Fruit fly (Drosophila melanogaster) whole organism, embryonic: ENCODE measurements around the gene Sfp79B.
A peak's percentile ranks its signal among the peaks of the same experiment; 100 is the strongest.

Source experiments
- BEAF-32 ChIP-seq: fragments of 200-800 bp; sonication (Bioruptor generic); optimal IDR thresholded peaks from 3 replicates; lab custom pipeline; 2017; ENCODE audit warnings: missing biosample characterization, missing genetic modification characterization, mild to moderate bottlenecking, moderate library complexity, missing genetic modification reagents
- CG10321 ChIP-seq: fragments of 200-800 bp; sonication (Bioruptor generic); IDR thresholded peaks from 2 replicates; pipeline ENCODE4 v1.3.6; 2022; ENCODE audit warnings: missing biosample characterization, missing genetic modification characterization
- CG10366 ChIP-seq: fragments of 200-800 bp; sonication (Bioruptor generic); IDR thresholded peaks from 2 replicates; pipeline ENCODE4 v1.3.6; 2022; ENCODE audit warnings: missing biosample characterization, missing genetic modification characterization
- CG11247 ChIP-seq: fragments of 200-800 bp; sonication (Bioruptor generic); IDR thresholded peaks from 2 replicates; pipeline ENCODE4 v1.3.6; 2022; ENCODE audit warnings: missing biosample characterization, missing genetic modification characterization
- CG11504 ChIP-seq: fragments of 200-800 bp; sonication (Bioruptor generic); optimal IDR thresholded peaks from 3 replicates; lab custom pipeline; 2019; ENCODE audit warnings: missing biosample characterization, mild to moderate bottlenecking, missing genetic modification characterization, moderate library complexity
- CG11560 ChIP-seq: fragments of 200-800 bp; sonication (Bioruptor generic); IDR thresholded peaks from 3 replicates; pipeline ENCODE4 v1.3.6; 2022; ENCODE audit warnings: missing biosample characterization, missing genetic modification characterization
- CG17802 ChIP-seq: fragments of 200-800 bp; sonication (Bioruptor generic); optimal IDR thresholded peaks from 2 replicates; lab custom pipeline; 2018; ENCODE audit warnings: missing biosample characterization, mild to moderate bottlenecking, missing genetic modification characterization, moderate library complexity
- CG1832 ChIP-seq: fragments of 200-800 bp; sonication (Bioruptor generic); optimal IDR thresholded peaks from 2 replicates; lab custom pipeline; 2017; ENCODE audit warnings: missing biosample characterization, mild to moderate bottlenecking, missing genetic modification characterization, inconsistent platforms
- CG30431 ChIP-seq: fragments of 200-800 bp; sonication (Bioruptor generic); optimal IDR thresholded peaks from 2 replicates; lab custom pipeline; 2017; ENCODE audit warnings: missing biosample characterization, missing genetic modification characterization
- CG3163 ChIP-seq: fragments of 200-800 bp; sonication (Bioruptor generic); optimal IDR thresholded peaks from 3 replicates; lab custom pipeline; 2016; ENCODE audit warnings: missing biosample characterization, missing genetic modification characterization
- CG32772 ChIP-seq: fragments of 200-800 bp; sonication (Bioruptor generic); IDR thresholded peaks from 2 replicates; pipeline ENCODE4 v1.3.6; 2022; ENCODE audit warnings: missing biosample characterization, missing genetic modification characterization
- CG34224 ChIP-seq: fragments of 200-800 bp; sonication (Bioruptor generic); IDR thresholded peaks from 3 replicates; pipeline ENCODE4 v1.3.6; 2022; ENCODE audit warnings: missing biosample characterization, missing genetic modification characterization; ENCODE audit not compliant: partially characterized antibody
- CG42726 ChIP-seq: fragments of 200-800 bp; sonication (Bioruptor generic); IDR thresholded peaks from 2 replicates; pipeline ENCODE4 v1.3.6; 2022; ENCODE audit warnings: missing biosample characterization, missing genetic modification characterization; ENCODE audit not compliant: partially characterized antibody
- CG4730 ChIP-seq: fragments of 200-800 bp; sonication (Bioruptor generic); IDR thresholded peaks from 2 replicates; pipeline ENCODE4 v1.3.6; 2022; ENCODE audit warnings: missing biosample characterization, missing genetic modification characterization
- CG4820 ChIP-seq: fragments of 200-800 bp; sonication (Bioruptor generic); optimal IDR thresholded peaks from 3 replicates; lab custom pipeline; 2016; ENCODE audit warnings: missing biosample characterization, missing genetic modification characterization
- CG6654 ChIP-seq: fragments of 200-800 bp; sonication (Bioruptor generic); optimal IDR thresholded peaks from 2 replicates; lab custom pipeline; 2017; ENCODE audit warnings: missing biosample characterization, mild to moderate bottlenecking, missing genetic modification characterization
- CG6689 ChIP-seq: fragments of 200-800 bp; sonication (Bioruptor generic); IDR thresholded peaks from 2 replicates; pipeline ENCODE4 v1.3.6; 2022; ENCODE audit warnings: missing biosample characterization, missing genetic modification characterization
- CG8388 ChIP-seq: fragments of 200-800 bp; sonication (Bioruptor generic); optimal IDR thresholded peaks from 2 replicates; lab custom pipeline; 2019; ENCODE audit warnings: missing biosample characterization, mild to moderate bottlenecking, missing genetic modification characterization, moderate library complexity
- CkIIα-i1 ChIP-seq: fragments of 200-800 bp; sonication (Bioruptor generic); IDR thresholded peaks from 2 replicates; pipeline ENCODE4 v1.3.6; 2022; ENCODE audit warnings: missing biosample characterization, missing genetic modification characterization
- Dbx ChIP-seq: fragments of 200-800 bp; sonication (Bioruptor generic); IDR thresholded peaks from 3 replicates; pipeline ENCODE4 v1.3.6; 2022; ENCODE audit warnings: missing biosample characterization, missing genetic modification characterization
- Fer3 ChIP-seq: fragments of 200-800 bp; sonication (Bioruptor generic); optimal IDR thresholded peaks from 2 replicates; lab custom pipeline; 2018; ENCODE audit warnings: missing biosample characterization, mild to moderate bottlenecking, missing genetic modification characterization, moderate library complexity
- Lpt ChIP-seq: fragments of >200 bp; optimal IDR thresholded peaks from 2 replicates; lab custom pipeline; 2018; ENCODE audit warnings: missing biosample characterization, missing genetic modification characterization
- MTF-1 ChIP-seq: fragments of 200-800 bp; sonication (Bioruptor generic); optimal IDR thresholded peaks from 2 replicates; lab custom pipeline; 2018; ENCODE audit warnings: missing biosample characterization, mild to moderate bottlenecking, missing genetic modification characterization, borderline replicate concordance
- Med ChIP-seq: fragments of 200-800 bp; sonication (Bioruptor generic); peaks from one replicate; lab custom pipeline; 2016; ENCODE audit warnings: missing biosample characterization, missing genetic modification characterization, mild to moderate bottlenecking, inconsistent platforms, moderate library complexity
- Neu2 ChIP-seq: fragments of 200-800 bp; sonication (Bioruptor generic); optimal IDR thresholded peaks from 3 replicates; lab custom pipeline; 2016; ENCODE audit warnings: missing biosample characterization, missing genetic modification characterization, borderline replicate concordance
- Nf-YC ChIP-seq: fragments of 200-800 bp; optimal IDR thresholded peaks from 3 replicates; lab custom pipeline; 2019; ENCODE audit warnings: missing biosample characterization, mild to moderate bottlenecking, missing genetic modification characterization, moderate library complexity
- Oaz ChIP-seq: fragments of 200-800 bp; sonication (Bioruptor generic); IDR thresholded peaks from 2 replicates; pipeline ENCODE4 v1.3.6; 2022; ENCODE audit warnings: missing biosample characterization, missing genetic modification characterization
- PHDP ChIP-seq: fragments of 200-800 bp; sonication (Bioruptor generic); optimal IDR thresholded peaks from 3 replicates; lab custom pipeline; 2018; ENCODE audit warnings: missing biosample characterization, mild to moderate bottlenecking, missing genetic modification characterization, moderate library complexity
- Pdp1 ChIP-seq, 2 experiments: fragments of 200-800 bp; sonication (Bioruptor generic); optimal IDR thresholded peaks; 3 replicates each; lab custom pipeline; 2016; ENCODE audit warnings: missing biosample characterization in 2 of 2, missing genetic modification characterization in 2 of 2, mild to moderate bottlenecking in 1 of 2, moderate library complexity in 1 of 2
- Rfx ChIP-seq: fragments of 200-800 bp; sonication (Bioruptor generic); IDR thresholded peaks from 2 replicates; pipeline ENCODE4 v1.3.6; 2022; ENCODE audit warnings: missing biosample characterization, missing genetic modification characterization
- Tbp ChIP-seq: fragments of >200 bp; optimal IDR thresholded peaks from 2 replicates; lab custom pipeline; 2018; ENCODE audit warnings: missing biosample characterization, missing genetic modification characterization
- al ChIP-seq: fragments of 200-800 bp; sonication (Bioruptor generic); IDR thresholded peaks from 2 replicates; pipeline ENCODE4 v1.3.6; 2022; ENCODE audit warnings: missing biosample characterization, missing genetic modification characterization
- ara ChIP-seq: fragments of 200-800 bp; sonication (Bioruptor generic); IDR thresholded peaks from 2 replicates; pipeline ENCODE4 v1.3.6; 2022; ENCODE audit warnings: missing biosample characterization, missing genetic modification characterization
- bab2 ChIP-seq: fragments of 200-800 bp; sonication (Bioruptor generic); optimal IDR thresholded peaks from 2 replicates; lab custom pipeline; 2016; ENCODE audit warnings: missing biosample characterization, missing genetic modification characterization
- chif ChIP-seq, 2 experiments: fragments of 200-800 bp; sonication (Bioruptor generic); optimal IDR thresholded peaks; 3 replicates each; lab custom pipeline; 2016; ENCODE audit warnings: missing biosample characterization in 2 of 2, missing genetic modification characterization in 2 of 2
- crol ChIP-seq: fragments of 200-800 bp; sonication (Bioruptor generic); IDR thresholded peaks from 2 replicates; pipeline ENCODE4 v1.3.6; 2022; ENCODE audit warnings: missing biosample characterization, missing genetic modification characterization
- dati ChIP-seq: fragments of 200-800 bp; sonication (Bioruptor generic); IDR thresholded peaks from 2 replicates; pipeline ENCODE4 v1.3.6; 2022; ENCODE audit warnings: missing biosample characterization, missing genetic modification characterization
- gce ChIP-seq: fragments of 200-800 bp; sonication (Bioruptor generic); IDR thresholded peaks from 3 replicates; pipeline ENCODE4 v1.3.6; 2022; ENCODE audit warnings: missing biosample characterization, missing genetic modification characterization
- hbn ChIP-seq: fragments of 200-800 bp; sonication (Bioruptor generic); IDR thresholded peaks from 2 replicates; pipeline ENCODE4 v1.3.6; 2022; ENCODE audit warnings: missing biosample characterization, missing genetic modification characterization; ENCODE audit not compliant: partially characterized antibody
- hth ChIP-seq: fragments of >200 bp; optimal IDR thresholded peaks from 2 replicates; lab custom pipeline; 2017; ENCODE audit warnings: inconsistent platforms
- ind ChIP-seq: fragments of 200-800 bp; sonication (Bioruptor generic); optimal IDR thresholded peaks from 3 replicates; lab custom pipeline; 2016; ENCODE audit warnings: missing biosample characterization, missing genetic modification characterization
- knrl ChIP-seq: fragments of 200-800 bp; sonication (Bioruptor generic); IDR thresholded peaks from 3 replicates; pipeline ENCODE4 v1.3.6; 2022; ENCODE audit warnings: missing biosample characterization, missing genetic modification characterization; ENCODE audit not compliant: partially characterized antibody
- luna ChIP-seq: fragments of 200-800 bp; sonication (Bioruptor generic); optimal IDR thresholded peaks from 2 replicates; lab custom pipeline; 2016; ENCODE audit warnings: missing biosample characterization, missing genetic modification characterization
- mld ChIP-seq: fragments of 200-800 bp; sonication (Bioruptor generic); IDR thresholded peaks from 3 replicates; pipeline ENCODE4 v1.3.6; 2022; ENCODE audit warnings: missing biosample characterization, missing genetic modification characterization; ENCODE audit not compliant: partially characterized antibody
- psq ChIP-seq: fragments of 200-800 bp; sonication (Bioruptor generic); optimal IDR thresholded peaks from 2 replicates; lab custom pipeline; 2017; ENCODE audit warnings: missing biosample characterization, missing genetic modification characterization
- row ChIP-seq: fragments of 200-800 bp; sonication (Bioruptor generic); IDR thresholded peaks from 3 replicates; pipeline ENCODE4 v1.3.6; 2022; ENCODE audit warnings: missing biosample characterization, missing genetic modification characterization
- sens-2 ChIP-seq: fragments of 200-800 bp; sonication (Bioruptor generic); IDR thresholded peaks from 2 replicates; pipeline ENCODE4 v1.3.6; 2022; ENCODE audit warnings: missing biosample characterization, missing genetic modification characterization
- sr ChIP-seq: fragments of 200-800 bp; sonication (Bioruptor generic); IDR thresholded peaks from 3 replicates; pipeline ENCODE4 v1.3.6; 2022; ENCODE audit warnings: missing biosample characterization, missing genetic modification characterization
- sug ChIP-seq: fragments of 200-800 bp; optimal IDR thresholded peaks from 2 replicates; lab custom pipeline; 2019; ENCODE audit warnings: missing biosample characterization, mild to moderate bottlenecking, missing genetic modification characterization, moderate library complexity
- trh ChIP-seq: fragments of 200-800 bp; sonication (Bioruptor generic); optimal IDR thresholded peaks from 2 replicates; lab custom pipeline; 2016; ENCODE audit warnings: missing biosample characterization, missing genetic modification characterization
- ttk ChIP-seq: fragments of 200-800 bp; sonication (Bioruptor generic); IDR thresholded peaks from 2 replicates; pipeline ENCODE4 v2.1.2; 2022; ENCODE audit warnings: missing biosample characterization, missing genetic modification characterization
- twi ChIP-seq: fragments of 200-800 bp; optimal IDR thresholded peaks from 2 replicates; lab custom pipeline; 2019; ENCODE audit warnings: missing biosample characterization, mild to moderate bottlenecking, missing genetic modification characterization, moderate library complexity

Sfp79B gene

dm6 chr3L:22074347-22074971 is 5.7 kb upstream of the Sfp79B start, which contains the start of gene CG7133 (continued):
- TF ChIP-seq luna (GFP tag; lab: Kevin White, UChicago) (no peak), row (GFP tag; lab: Robert Waterston, UW) (peak; percentile 68), Neu2 (GFP tag; lab: Kevin White, UChicago) (no peak), CG4730 (GFP tag; lab: Robert Waterston, UW) (no peak), BEAF-32 (GFP tag; lab: Kevin White, UChicago) (peak; percentile 85), twi (tag; lab: Kevin White, UChicago) (no peak), CG11504 (no peak), Lpt (GFP tag; lab: Kevin White, UChicago) (no peak), CG11247 (GFP tag; lab: Robert Waterston, UW) (no peak), Nf-YC (peak; percentile 18), psq (GFP tag; lab: Kevin White, UChicago) (no peak), gce (GFP tag; lab: Robert Waterston, UW) (no peak), Fer3 (tag; lab: Kevin White, UChicago) (no peak), sug (tag; lab: Kevin White, UChicago) (peak; percentile 4), CG10321 (GFP tag; lab: Robert Waterston, UW) (no peak), PHDP (tag; lab: Kevin White, UChicago) (no peak), knrl (GFP tag; lab: Robert Waterston, UW) (peak; percentile 90), Med (GFP tag; lab: Kevin White, UChicago) (peak; percentile 61), Pdp1 (GFP tag; optimal IDR thresholded peaks at IDR 0.05; lab: Kevin White, UChicago) (no peak), Tbp (GFP tag; lab: Kevin White, UChicago) (no peak), chif (GFP tag; optimal IDR thresholded peaks at IDR 0.05; lab: Kevin White, UChicago) (no peak), Oaz (GFP tag; lab: Robert Waterston, UW) (no peak), ind (GFP tag; lab: Kevin White, UChicago) (no peak), sens-2 (GFP tag; lab: Robert Waterston, UW) (no peak), CG4820 (no peak), CG3163 (no peak), CG32772 (GFP tag; lab: Robert Waterston, UW) (no peak), CG10366 (GFP tag; lab: Robert Waterston, UW) (no peak), bab2 (no peak), ttk (GFP tag; lab: Robert Waterston, UW) (no peak), CG6654 (no peak), hbn (peak; percentile 85), CG6689 (GFP tag; lab: Robert Waterston, UW) (no peak), Rfx (GFP tag; lab: Robert Waterston, UW) (no peak), hth (lab: Kevin White, UChicago) (no peak), CG42726 (peak; percentile 82; the same call in 1 of the 2 replicates), CG30431 (GFP tag; lab: Kevin White, UChicago) (no peak), sr (GFP tag; lab: Robert Waterston, UW) (no peak), ara (GFP tag; lab: Robert Waterston, UW) (no peak), al (GFP tag; lab: Robert Waterston, UW) (no peak), CG34224 (GFP tag; lab: Robert Waterston, UW) (peak; percentile 84), trh (GFP tag; lab: Kevin White, UChicago) (peak; percentile 1), dati (GFP tag; lab: Robert Waterston, UW) (no peak), CG8388 (GFP tag; lab: Kevin White, UChicago) (no peak), CG11560 (tag; lab: Robert Waterston, UW) (no peak), CkIIα-i1 (GFP tag; lab: Robert Waterston, UW) (no peak), CG1832 (GFP tag; lab: Kevin White, UChicago) (no peak), crol (no peak), mld (peak; percentile 79), CG17802 (tag; lab: Kevin White, UChicago) (peak; percentile 3), Dbx (no peak), MTF-1 (no peak)
